Fruit fly (Drosophila melanogaster) whole organism, embryonic: ENCODE results near the gene CG6569.

Source experiments
- Ada2b ChIP-seq: fragments of 200-800 bp; sonication (Bioruptor generic); IDR thresholded peaks from 2 replicates; pipeline ENCODE4 v1.3.6; 2022; ENCODE audit warnings: missing biosample characterization, missing genetic modification characterization
- Antp ChIP-seq: fragments of 200-800 bp; sonication (Bioruptor generic); optimal IDR thresholded peaks from 3 replicates; lab custom pipeline; 2016; ENCODE audit warnings: missing biosample characterization, missing genetic modification characterization
- CG11560 ChIP-seq: fragments of 200-800 bp; sonication (Bioruptor generic); IDR thresholded peaks from 3 replicates; pipeline ENCODE4 v1.3.6; 2022; ENCODE audit warnings: missing biosample characterization, missing genetic modification characterization
- CG13123 ChIP-seq: fragments of 200-800 bp; sonication (Bioruptor generic); optimal IDR thresholded peaks from 2 replicates; lab custom pipeline; 2016; ENCODE audit warnings: missing biosample characterization, missing genetic modification characterization
- CG1832 ChIP-seq: fragments of 200-800 bp; sonication (Bioruptor generic); optimal IDR thresholded peaks from 2 replicates; lab custom pipeline; 2017; ENCODE audit warnings: missing biosample characterization, mild to moderate bottlenecking, missing genetic modification characterization, inconsistent platforms
- CG18619 ChIP-seq: fragments of 200-800 bp; sonication (Bioruptor generic); optimal IDR thresholded peaks from 3 replicates; lab custom pipeline; 2017; ENCODE audit warnings: missing biosample characterization, mild to moderate bottlenecking, missing genetic modification characterization
- CG2202 ChIP-seq: fragments of 200-800 bp; sonication (Bioruptor generic); optimal IDR thresholded peaks from 2 replicates; lab custom pipeline; 2018; ENCODE audit warnings: missing biosample characterization, mild to moderate bottlenecking, missing genetic modification characterization
- CG3281 ChIP-seq: fragments of 200-800 bp; sonication (Bioruptor generic); optimal IDR thresholded peaks from 3 replicates; lab custom pipeline; 2017; ENCODE audit warnings: missing biosample characterization, mild to moderate bottlenecking, missing genetic modification characterization
- CG42726 ChIP-seq: fragments of 200-800 bp; sonication (Bioruptor generic); IDR thresholded peaks from 2 replicates; pipeline ENCODE4 v1.3.6; 2022; ENCODE audit warnings: missing biosample characterization, missing genetic modification characterization; ENCODE audit not compliant: partially characterized antibody
- CG8281 ChIP-seq: fragments of 200-800 bp; sonication (Bioruptor generic); optimal IDR thresholded peaks from 2 replicates; lab custom pipeline; 2018; ENCODE audit warnings: missing biosample characterization, mild to moderate bottlenecking, missing genetic modification characterization, moderate library complexity
- CTCF ChIP-seq: fragments of 200-800 bp; sonication (Bioruptor generic); optimal IDR thresholded peaks from 2 replicates; lab custom pipeline; 2017; ENCODE audit warnings: missing biosample characterization, mild to moderate bottlenecking, missing genetic modification characterization, moderate library complexity
- D ChIP-seq, 2 experiments: fragments of 200-800 bp in 1 of 2; fragments of >200 bp in 1 of 2; sonication (Bioruptor generic) in 1 of 2; optimal IDR thresholded peaks; 2 replicates in 1 of 2; 3 replicates in 1 of 2; lab custom pipeline; 2017; ENCODE audit warnings: mild to moderate bottlenecking in 1 of 2, missing biosample characterization in 1 of 2, missing genetic modification characterization in 1 of 2, missing genetic modification reagents in 1 of 2
- Dip2 ChIP-seq: fragments of 200-800 bp; sonication (Bioruptor generic); IDR thresholded peaks from 2 replicates; pipeline ENCODE4 v1.3.6; 2022; ENCODE audit warnings: missing biosample characterization, missing genetic modification characterization
- Doc3 ChIP-seq: fragments of 200-800 bp; sonication (Bioruptor generic); IDR thresholded peaks from 3 replicates; pipeline ENCODE4 v1.3.6; 2022; ENCODE audit warnings: missing biosample characterization, missing genetic modification characterization; ENCODE audit not compliant: partially characterized antibody
- Drgx ChIP-seq: fragments of 200-800 bp; sonication (Bioruptor generic); IDR thresholded peaks from 2 replicates; pipeline ENCODE4 v1.3.6; 2022; ENCODE audit warnings: missing biosample characterization, missing genetic modification characterization
- GATAe ChIP-seq: fragments of 200-800 bp; sonication (Bioruptor generic); conservative IDR thresholded peaks from 2 replicates; pipeline ENCODE4 v1.3.6; 2022; ENCODE audit warnings: missing biosample characterization, missing genetic modification characterization
- H15 ChIP-seq: fragments of 200-800 bp; sonication (Bioruptor generic); IDR thresholded peaks from 3 replicates; pipeline ENCODE4 v1.3.6; 2022; ENCODE audit warnings: missing biosample characterization, missing genetic modification characterization
- Hr3 ChIP-seq: fragments of 200-800 bp; sonication (Bioruptor generic); optimal IDR thresholded peaks from 3 replicates; lab custom pipeline; 2016; ENCODE audit warnings: missing biosample characterization, missing genetic modification characterization
- Max ChIP-seq: fragments of 200-800 bp; sonication (Bioruptor generic); optimal IDR thresholded peaks from 2 replicates; lab custom pipeline; 2016; ENCODE audit warnings: missing biosample characterization, mild to moderate bottlenecking, missing genetic modification characterization
- Mrtf ChIP-seq: fragments of 200-800 bp; sonication (Bioruptor generic); IDR thresholded peaks from 3 replicates; pipeline ENCODE4 v1.3.6; 2022; ENCODE audit warnings: missing biosample characterization, missing genetic modification characterization
- Neu2 ChIP-seq: fragments of 200-800 bp; sonication (Bioruptor generic); optimal IDR thresholded peaks from 3 replicates; lab custom pipeline; 2016; ENCODE audit warnings: missing biosample characterization, missing genetic modification characterization, borderline replicate concordance
- Trl ChIP-seq, 3 experiments: fragments of >200 bp in 2 of 3; fragments of 200-800 bp in 1 of 3; sonication (Bioruptor generic) in 1 of 3; optimal IDR thresholded peaks; 2 replicates in 1 of 3; 3 replicates in 2 of 3; lab custom pipeline; 2016 to 2017; ENCODE audit warnings: missing biosample characterization in 1 of 3, missing genetic modification characterization in 1 of 3
- Xrp1 ChIP-seq: fragments of 200-800 bp; sonication (Bioruptor generic); IDR thresholded peaks from 2 replicates; pipeline ENCODE4 v1.3.6; 2022; ENCODE audit warnings: missing biosample characterization, missing genetic modification characterization
- ase ChIP-seq: fragments of 200-800 bp; sonication (Bioruptor generic); IDR thresholded peaks from 3 replicates; pipeline ENCODE4 v1.3.6; 2022; ENCODE audit warnings: missing biosample characterization, missing genetic modification characterization
- bbx ChIP-seq: fragments of 200-800 bp; sonication (Bioruptor generic); IDR thresholded peaks from 2 replicates; pipeline ENCODE4 v1.3.6; 2022; ENCODE audit warnings: missing biosample characterization, missing genetic modification characterization; ENCODE audit not compliant: partially characterized antibody
- bsh ChIP-seq, 2 experiments: fragments of 200-800 bp; sonication (Bioruptor generic); optimal IDR thresholded peaks; 2 replicates each; lab custom pipeline; 2017 to 2018; ENCODE audit warnings: mild to moderate bottlenecking in 2 of 2, missing biosample characterization in 2 of 2, missing genetic modification characterization in 2 of 2, moderate library complexity in 1 of 2
- chif ChIP-seq, 2 experiments: fragments of 200-800 bp; sonication (Bioruptor generic); optimal IDR thresholded peaks; 3 replicates each; lab custom pipeline; 2016; ENCODE audit warnings: missing biosample characterization in 2 of 2, missing genetic modification characterization in 2 of 2
- corto ChIP-seq: fragments of 200-800 bp; sonication (Bioruptor generic); optimal IDR thresholded peaks from 2 replicates; lab custom pipeline; 2016; ENCODE audit warnings: missing biosample characterization, mild to moderate bottlenecking, missing genetic modification characterization, moderate library complexity
- danr ChIP-seq: fragments of 200-800 bp; sonication (Bioruptor generic); IDR thresholded peaks from 2 replicates; pipeline ENCODE4 v1.3.6; 2022; ENCODE audit warnings: missing biosample characterization, missing genetic modification characterization
- eyg ChIP-seq: fragments of 200-800 bp; sonication (Bioruptor generic); optimal IDR thresholded peaks from 3 replicates; lab custom pipeline; 2016; ENCODE audit warnings: missing biosample characterization, missing genetic modification characterization
- fd64A ChIP-seq: fragments of 200-800 bp; sonication (Bioruptor generic); optimal IDR thresholded peaks from 3 replicates; lab custom pipeline; 2018; ENCODE audit warnings: missing biosample characterization, mild to moderate bottlenecking, missing genetic modification characterization
- gro ChIP-seq: fragments of 200-800 bp; sonication (Bioruptor generic); optimal IDR thresholded peaks from 2 replicates; lab custom pipeline; 2016; ENCODE audit warnings: missing biosample characterization, missing genetic modification characterization
- gsb ChIP-seq: fragments of 200-800 bp; sonication (Bioruptor generic); IDR thresholded peaks from 2 replicates; pipeline ENCODE4 v1.3.6; 2022; ENCODE audit warnings: missing biosample characterization, missing genetic modification characterization
- hb ChIP-seq: fragments of 200-800 bp; sonication (Bioruptor generic); IDR thresholded peaks from 3 replicates; pipeline ENCODE4 v1.3.6; 2022; ENCODE audit warnings: missing biosample characterization, missing genetic modification characterization; ENCODE audit not compliant: partially characterized antibody
- jigr1 ChIP-seq: fragments of 200-800 bp; sonication (Bioruptor generic); IDR thresholded peaks from 3 replicates; pipeline ENCODE4 v1.3.6; 2022; ENCODE audit warnings: missing biosample characterization, missing genetic modification characterization
- lilli ChIP-seq: fragments of 200-800 bp; sonication (Bioruptor generic); optimal IDR thresholded peaks from 3 replicates; lab custom pipeline; 2016; ENCODE audit warnings: missing biosample characterization, missing genetic modification characterization
- lmd ChIP-seq: fragments of 200-800 bp; sonication (Bioruptor generic); IDR thresholded peaks from 2 replicates; pipeline ENCODE4 v1.3.6; 2022; ENCODE audit warnings: missing biosample characterization, missing genetic modification characterization
- nom ChIP-seq: fragments of 200-800 bp; sonication (Bioruptor generic); optimal IDR thresholded peaks from 2 replicates; lab custom pipeline; 2017; ENCODE audit warnings: missing biosample characterization, missing genetic modification characterization, mild to moderate bottlenecking, moderate library complexity, missing genetic modification reagents
- peb ChIP-seq: fragments of 200-800 bp; sonication (Bioruptor generic); IDR thresholded peaks from 2 replicates; pipeline ENCODE4 v1.3.6; 2022; ENCODE audit warnings: missing biosample characterization, missing genetic modification characterization
- pita ChIP-seq: fragments of 200-800 bp; sonication (Bioruptor generic); optimal IDR thresholded peaks from 2 replicates; lab custom pipeline; 2017; ENCODE audit warnings: missing biosample characterization, mild to moderate bottlenecking, missing genetic modification characterization
- rib ChIP-seq: fragments of 200-800 bp; sonication (Bioruptor generic); IDR thresholded peaks from 2 replicates; pipeline ENCODE4 v1.3.6; 2022; ENCODE audit warnings: missing biosample characterization, missing genetic modification characterization
- row ChIP-seq: fragments of 200-800 bp; sonication (Bioruptor generic); IDR thresholded peaks from 3 replicates; pipeline ENCODE4 v1.3.6; 2022; ENCODE audit warnings: missing biosample characterization, missing genetic modification characterization
- slbo ChIP-seq: fragments of 200-800 bp; sonication (Bioruptor generic); IDR thresholded peaks from 2 replicates; pipeline ENCODE4 v1.3.6; 2022; ENCODE audit warnings: missing biosample characterization, missing genetic modification characterization
- slp2 ChIP-seq: fragments of 200-800 bp; sonication (Bioruptor generic); optimal IDR thresholded peaks from 2 replicates; lab custom pipeline; 2016; ENCODE audit warnings: missing biosample characterization, missing genetic modification characterization
- stc ChIP-seq: fragments of 200-800 bp; sonication (Bioruptor generic); IDR thresholded peaks from 2 replicates; pipeline ENCODE4 v1.3.6; 2022; ENCODE audit warnings: missing biosample characterization, missing genetic modification characterization
- tio ChIP-seq: fragments of 200-800 bp; sonication (Bioruptor generic); optimal IDR thresholded peaks from 2 replicates; lab custom pipeline; 2017; ENCODE audit warnings: missing biosample characterization, missing genetic modification characterization, inconsistent platforms
- trem ChIP-seq: fragments of 200-800 bp; optimal IDR thresholded peaks from 3 replicates; lab custom pipeline; 2019; ENCODE audit warnings: missing biosample characterization, mild to moderate bottlenecking, missing genetic modification characterization, moderate library complexity
- ttk ChIP-seq: fragments of 200-800 bp; sonication (Bioruptor generic); IDR thresholded peaks from 2 replicates; pipeline ENCODE4 v2.1.2; 2022; ENCODE audit warnings: missing biosample characterization, missing genetic modification characterization
- unc-4 ChIP-seq: fragments of 200-800 bp; sonication (Bioruptor generic); IDR thresholded peaks from 2 replicates; pipeline ENCODE4 v1.3.6; 2022; ENCODE audit warnings: missing biosample characterization, missing genetic modification characterization; ENCODE audit not compliant: partially characterized antibody
- zfh1 ChIP-seq: fragments of 200-800 bp; sonication (Bioruptor generic); IDR thresholded peaks from 3 replicates; pipeline ENCODE4 v1.3.6; 2022; ENCODE audit warnings: missing biosample characterization, missing genetic modification characterization
- zfh2 ChIP-seq: fragments of 200-800 bp; sonication (Bioruptor generic); optimal IDR thresholded peaks from 2 replicates; lab custom pipeline; 2016; ENCODE audit warnings: missing biosample characterization, missing genetic modification characterization

The CG6569 gene

dm6 chr3R:21897565-21897964 lies 29.8 kb upstream of the CG6569 start (continued):
- no peak for TF ChIP-seq ase (GFP tag; lab: Robert Waterston, UW)
- TF ChIP-seq GATAe (GFP tag; lab: Robert Waterston, UW) = no peak
- TF ChIP-seq Hr3 (GFP tag; lab: Kevin White, UChicago) = no peak
- no peak for TF ChIP-seq zfh2
- no peak; the same call in 2 of the 3 replicates for TF ChIP-seq row (GFP tag; lab: Robert Waterston, UW)
- TF ChIP-seq CG8281 = no peak
- no peak for TF ChIP-seq Xrp1 (GFP tag; lab: Robert Waterston, UW)
- no peak for TF ChIP-seq fd64A
- no peak for TF ChIP-seq slp2 (GFP tag; lab: Kevin White, UChicago)
- TF ChIP-seq gsb (GFP tag; lab: Robert Waterston, UW) = no peak
- TF ChIP-seq Doc3 (GFP tag; lab: Robert Waterston, UW) = no peak
- TF ChIP-seq chif (GFP tag; optimal IDR thresholded peaks at IDR 0.05; lab: Kevin White, UChicago) = no peak
- TF ChIP-seq bbx = no peak
- TF ChIP-seq CG3281 (GFP tag; lab: Kevin White, UChicago) = no peak
- no peak for TF ChIP-seq jigr1 (GFP tag; lab: Robert Waterston, UW)
- no peak for TF ChIP-seq zfh1
- no peak for TF ChIP-seq pita
- no peak for TF ChIP-seq gro (GFP tag; lab: Kevin White, UChicago)
- TF ChIP-seq Trl (optimal IDR thresholded peaks at IDR 0.05; lab: Kevin White, UChicago) = no peak
- no peak for TF ChIP-seq Trl (GFP tag; optimal IDR thresholded peaks at IDR 0.05; lab: Kevin White, UChicago)
- TF ChIP-seq CG13123 (GFP tag; lab: Kevin White, UChicago) = no peak
- no peak for TF ChIP-seq CTCF (GFP tag; lab: Kevin White, UChicago)
- no peak for TF ChIP-seq rib
- 0 out of 3 replicates have a peak, but pooled peaks have one; percentile 21 for TF ChIP-seq H15 (GFP tag; lab: Robert Waterston, UW)
- no peak for TF ChIP-seq CG2202 (tag; lab: Kevin White, UChicago)
- no peak for TF ChIP-seq CG1832 (GFP tag; lab: Kevin White, UChicago)
- no peak for TF ChIP-seq unc-4 (GFP tag; lab: Robert Waterston, UW)
- no peak for TF ChIP-seq Dip2 (GFP tag; lab: Robert Waterston, UW)
- TF ChIP-seq ttk = peak; percentile 30; the same call in 1 of the 2 replicates
- TF ChIP-seq CG42726 (GFP tag; lab: Robert Waterston, UW) = no peak
- TF ChIP-seq Drgx (GFP tag; lab: Robert Waterston, UW) = peak; percentile 96
- TF ChIP-seq Ada2b (GFP tag; lab: Robert Waterston, UW) = 0 out of 2 replicates have a peak, but pooled peaks have one; percentile 5
- no peak for TF ChIP-seq peb
- TF ChIP-seq stc (GFP tag; lab: Robert Waterston, UW) = no peak
- TF ChIP-seq Neu2 (GFP tag; lab: Kevin White, UChicago) = no peak
- peak in 1 of 2 experiments; percentile 96 for TF ChIP-seq bsh (GFP tag; optimal IDR thresholded peaks at IDR 0.05; lab: Kevin White, UChicago)
- TF ChIP-seq CG11560 (tag; lab: Robert Waterston, UW) = no peak
- no peak for TF ChIP-seq CG18619 (GFP tag; lab: Kevin White, UChicago)
- no peak for TF ChIP-seq D (optimal IDR thresholded peaks at IDR 0.05; lab: Kevin White, UChicago)
- TF ChIP-seq D (GFP tag; optimal IDR thresholded peaks at IDR 0.05; lab: Kevin White, UChicago) = no peak
- TF ChIP-seq nom (GFP tag; lab: Kevin White, UChicago) = peak; percentile 95
- peak; percentile 24; the same call in 1 of the 2 replicates for TF ChIP-seq lmd (GFP tag; lab: Robert Waterston, UW)
- no peak for TF ChIP-seq eyg
- no peak for TF ChIP-seq Mrtf
- no peak for TF ChIP-seq hb (GFP tag; lab: Robert Waterston, UW)
- TF ChIP-seq danr (GFP tag; lab: Robert Waterston, UW) = no peak
- peak; percentile 61 for TF ChIP-seq corto (GFP tag; lab: Kevin White, UChicago)
- no peak for TF ChIP-seq lilli (GFP tag; lab: Kevin White, UChicago)
- no peak for TF ChIP-seq trem
- no peak for TF ChIP-seq Antp (GFP tag; lab: Kevin White, UChicago)
- no peak for TF ChIP-seq Max (GFP tag; lab: Kevin White, UChicago)
- TF ChIP-seq slbo (GFP tag; lab: Robert Waterston, UW) = peak; percentile 41; the same call in 1 of the 2 replicates
- TF ChIP-seq tio (GFP tag; lab: Kevin White, UChicago) = no peak
